Worm (Caenorhabditis elegans) whole organism, late embryonic: ENCODE measurements around the gene srsx-39.

Source experiments
- C38D4.7 ChIP-seq: fragments of 200-800 bp; sonication (Bioruptor generic); optimal IDR thresholded peaks from 2 replicates; lab custom pipeline; 2018; ENCODE audit warnings: mild to moderate bottlenecking, missing genetic modification characterization, moderate library complexity, missing compliant biosample characterization
- K02D7.2 ChIP-seq: sonication (generic microtip); optimal IDR thresholded peaks from 2 replicates; lab custom pipeline; 2017; ENCODE audit warnings: mild to moderate bottlenecking, missing genetic modification characterization, missing compliant biosample characterization
- K09A11.1 ChIP-seq: sonication (generic microtip); optimal IDR thresholded peaks from 2 replicates; lab custom pipeline; 2017; ENCODE audit warnings: antibody characterized with exemption, mild to moderate bottlenecking, missing genetic modification characterization, missing compliant biosample characterization; ENCODE audit not compliant: insufficient read depth
- Y22D7AL.16 ChIP-seq: sonication (generic microtip); optimal IDR thresholded peaks from 2 replicates; lab custom pipeline; 2016; ENCODE audit warnings: missing genetic modification characterization, missing compliant biosample characterization
- ahr-1 ChIP-seq: sonication (generic microtip); optimal IDR thresholded peaks from 2 replicates; lab custom pipeline; 2016; ENCODE audit warnings: missing genetic modification characterization, missing compliant biosample characterization
- ceh-2 ChIP-seq: sonication (generic microtip); optimal IDR thresholded peaks from 2 replicates; lab custom pipeline; 2016; ENCODE audit warnings: missing genotype, missing genetic modification characterization, missing compliant biosample characterization
- ceh-22 ChIP-seq: sonication (generic microtip); optimal IDR thresholded peaks from 2 replicates; lab custom pipeline; 2017; ENCODE audit warnings: missing biosample characterization, missing genetic modification characterization
- ceh-30 ChIP-seq: fragments of 150-350 bp; optimal IDR thresholded peaks from 2 replicates; lab custom pipeline; 2014; ENCODE audit warnings: missing biosample characterization, missing genetic modification characterization
- ceh-31 ChIP-seq: sonication (generic microtip); optimal IDR thresholded peaks from 2 replicates; lab custom pipeline; 2016; ENCODE audit warnings: missing genetic modification characterization, missing compliant biosample characterization
- ceh-45 ChIP-seq: fragments of 200-800 bp; sonication (Bioruptor generic); IDR thresholded peaks from 2 replicates; pipeline ENCODE4 v1.3.6; 2022; ENCODE audit warnings: missing genetic modification reagents, missing genetic modification characterization, missing compliant biosample characterization
- ceh-48 ChIP-seq: sonication (generic microtip); optimal IDR thresholded peaks from 2 replicates; lab custom pipeline; 2016; ENCODE audit warnings: missing genetic modification characterization, inconsistent platforms, missing compliant biosample characterization
- che-1 ChIP-seq: sonication (generic microtip); optimal IDR thresholded peaks from 2 replicates; lab custom pipeline; 2016; ENCODE audit warnings: mild to moderate bottlenecking, missing genetic modification characterization, missing compliant biosample characterization
- dve-1 ChIP-seq: sonication (generic microtip); optimal IDR thresholded peaks from 2 replicates; lab custom pipeline; 2017; ENCODE audit warnings: antibody characterized with exemption, mild to moderate bottlenecking, missing genetic modification characterization, missing compliant biosample characterization
- elt-4 ChIP-seq: sonication (generic microtip); optimal IDR thresholded peaks from 2 replicates; lab custom pipeline; 2016; ENCODE audit warnings: missing genetic modification characterization, missing compliant biosample characterization
- eyg-1 ChIP-seq: sonication (generic microtip); optimal IDR thresholded peaks from 2 replicates; lab custom pipeline; 2016; ENCODE audit warnings: missing genotype, missing genetic modification characterization, missing compliant biosample characterization
- fax-1 ChIP-seq: sonication (generic microtip); optimal IDR thresholded peaks from 2 replicates; lab custom pipeline; 2016; ENCODE audit warnings: missing genotype, missing genetic modification characterization, missing compliant biosample characterization
- fkh-6 ChIP-seq: sonication (generic microtip); optimal IDR thresholded peaks from 2 replicates; lab custom pipeline; 2016; ENCODE audit warnings: missing genetic modification characterization, missing compliant biosample characterization
- gmeb-2 ChIP-seq: sonication (generic microtip); optimal IDR thresholded peaks from 2 replicates; lab custom pipeline; 2016; ENCODE audit warnings: missing genetic modification characterization, inconsistent platforms, missing compliant biosample characterization
- hlh-13 ChIP-seq: fragments of 200-800 bp; sonication (Bioruptor generic); optimal IDR thresholded peaks from 2 replicates; lab custom pipeline; 2018; ENCODE audit warnings: mild to moderate bottlenecking, missing genetic modification characterization, missing compliant biosample characterization
- hlh-30 ChIP-seq: sonication (generic microtip); optimal IDR thresholded peaks from 2 replicates; lab custom pipeline; 2017; ENCODE audit warnings: antibody characterized with exemption, missing genetic modification characterization, missing compliant biosample characterization; ENCODE audit not compliant: insufficient read depth
- hlh-6 ChIP-seq: sonication (generic microtip); optimal IDR thresholded peaks from 2 replicates; lab custom pipeline; 2016; ENCODE audit warnings: missing genotype, missing genetic modification characterization, missing compliant biosample characterization
- mec-3 ChIP-seq: sonication (generic microtip); optimal IDR thresholded peaks from 2 replicates; lab custom pipeline; 2016; ENCODE audit warnings: borderline replicate concordance, missing genetic modification characterization, missing compliant biosample characterization
- nhr-11 ChIP-seq: fragments of 150-350 bp; optimal IDR thresholded peaks from 2 replicates; lab custom pipeline; 2014; ENCODE audit warnings: missing biosample characterization, missing genetic modification characterization
- nhr-232 ChIP-seq: sonication (generic microtip); optimal IDR thresholded peaks from 2 replicates; lab custom pipeline; 2016; ENCODE audit warnings: missing genetic modification characterization, missing compliant biosample characterization
- npax-4 ChIP-seq: sonication (generic microtip); optimal IDR thresholded peaks from 2 replicates; lab custom pipeline; 2016; ENCODE audit warnings: missing genetic modification characterization, missing compliant biosample characterization
- odd-2 ChIP-seq: sonication (generic microtip); optimal IDR thresholded peaks from 2 replicates; lab custom pipeline; 2017; ENCODE audit warnings: antibody characterized with exemption, mild to moderate bottlenecking, missing genetic modification characterization, missing compliant biosample characterization
- pag-3 ChIP-seq: sonication (generic microtip); optimal IDR thresholded peaks from 2 replicates; lab custom pipeline; 2016; ENCODE audit warnings: missing compliant biosample characterization, missing genetic modification characterization, borderline replicate concordance
- pat-9 ChIP-seq: fragments of 200-800 bp; sonication (Bioruptor generic); optimal IDR thresholded peaks from 2 replicates; lab custom pipeline; 2018; ENCODE audit warnings: mild to moderate bottlenecking, missing genetic modification characterization, moderate library complexity, missing compliant biosample characterization
- pax-1 ChIP-seq: fragments of 150-350 bp; optimal IDR thresholded peaks from 2 replicates; lab custom pipeline; 2014; ENCODE audit warnings: missing biosample characterization, missing genetic modification characterization
- pha-2 ChIP-seq: sonication (generic microtip); optimal IDR thresholded peaks from 2 replicates; lab custom pipeline; 2017; ENCODE audit warnings: mild to moderate bottlenecking, missing genetic modification characterization, missing compliant biosample characterization
- pqm-1 ChIP-seq: sonication (generic microtip); optimal IDR thresholded peaks from 2 replicates; lab custom pipeline; 2016; ENCODE audit warnings: missing genetic modification characterization, missing compliant biosample characterization
- pros-1 ChIP-seq: fragments of 150-350 bp; optimal IDR thresholded peaks from 2 replicates; lab custom pipeline; 2014; ENCODE audit warnings: missing biosample characterization, missing genetic modification reagents, missing genetic modification characterization
- rnt-1 ChIP-seq: sonication (generic microtip); optimal IDR thresholded peaks from 2 replicates; lab custom pipeline; 2016; ENCODE audit warnings: missing genetic modification characterization, missing compliant biosample characterization
- sox-2 ChIP-seq: fragments of 200-800 bp; sonication (Bioruptor generic); IDR thresholded peaks from 2 replicates; pipeline ENCODE4 v1.3.6; 2022; ENCODE audit warnings: missing genetic modification reagents, missing genetic modification characterization, missing compliant biosample characterization
- sox-4 ChIP-seq: sonication (generic microtip); optimal IDR thresholded peaks from 2 replicates; lab custom pipeline; 2017; ENCODE audit warnings: mild to moderate bottlenecking, missing genetic modification characterization, inconsistent platforms, missing compliant biosample characterization
- syd-9 ChIP-seq: sonication (generic microtip); optimal IDR thresholded peaks from 2 replicates; lab custom pipeline; 2016; ENCODE audit warnings: mild to moderate bottlenecking, missing genetic modification characterization, moderate library complexity, missing compliant biosample characterization
- unc-42 ChIP-seq: sonication (generic microtip); optimal IDR thresholded peaks from 2 replicates; lab custom pipeline; 2016; ENCODE audit warnings: missing genotype, missing genetic modification characterization, missing compliant biosample characterization
- unc-86 ChIP-seq: sonication (generic microtip); optimal IDR thresholded peaks from 2 replicates; lab custom pipeline; 2016; ENCODE audit warnings: missing genetic modification characterization, missing compliant biosample characterization

Gene srsx-39

ce11 chrV:15235661-15236060 is 20.9 kb downstream of the srsx-39 start, which contains the start of gene nhr-164:
Gene nhr-164 (minus strand): TSS chrV:15235761.
- TF ChIP-seq hlh-6 (tag; lab: Kevin White, UChicago): no peak
- TF ChIP-seq sox-2 (GFP tag; lab: Robert Waterston, UW): no peak
- TF ChIP-seq ceh-31: no peak
- no peak for TF ChIP-seq pat-9 (tag; lab: Kevin White, UChicago)
- TF ChIP-seq K02D7.2: no peak
- TF ChIP-seq unc-86 (tag; lab: Kevin White, UChicago): no peak
- TF ChIP-seq sox-4 (tag; lab: Kevin White, UChicago): no peak
- TF ChIP-seq ceh-22: no peak
- no peak for TF ChIP-seq nhr-232 (tag; lab: Kevin White, UChicago)
- no peak for TF ChIP-seq elt-4 (tag; lab: Kevin White, UChicago)
- TF ChIP-seq syd-9 (tag; lab: Kevin White, UChicago): no peak
- TF ChIP-seq nhr-11 (tag; lab: Kevin White, UChicago): no peak
- no peak for TF ChIP-seq fax-1 (tag; lab: Kevin White, UChicago)
- no peak for TF ChIP-seq ahr-1 (tag; lab: Kevin White, UChicago)
- TF ChIP-seq odd-2 (tag; lab: Kevin White, UChicago): no peak
- TF ChIP-seq pax-1 (tag; lab: Kevin White, UChicago): no peak

- TF ChIP-seq pros-1 (tag; lab: Kevin White, UChicago) (no peak), ceh-30 (tag; lab: Kevin White, UChicago) (no peak), npax-4 (tag; lab: Kevin White, UChicago) (no peak), K09A11.1 (tag; lab: Kevin White, UChicago) (no peak), pha-2 (no peak), hlh-13 (no peak), hlh-30 (tag; lab: Kevin White, UChicago) (no peak), unc-42 (tag; lab: Kevin White, UChicago) (no peak), syd-9 (tag; lab: Kevin White, UChicago) (no peak), C38D4.7 (GFP tag; lab: Kevin White, UChicago) (no peak), ceh-48 (tag; lab: Kevin White, UChicago) (no peak), che-1 (no peak), pag-3 (tag; lab: Kevin White, UChicago) (no peak)
- TF ChIP-seq, all 69 proteins: peak for 0
Observed at ce11 chrV:15232200-15232599, 24.4 kb downstream of the srsx-39 start, which contains the start of gene srw-13. Gene srw-13 (plus strand): TSS chrV:15232500.

- TF ChIP-seq fkh-6 (tag; lab: Kevin White, UChicago): no peak
- TF ChIP-seq Y22D7AL.16 (tag; lab: Kevin White, UChicago): no peak
- TF ChIP-seq pqm-1 (tag; lab: Kevin White, UChicago): no peak
- no peak for TF ChIP-seq dve-1 (tag; lab: Kevin White, UChicago)
- no peak for TF ChIP-seq odd-2 (tag; lab: Kevin White, UChicago)
- TF ChIP-seq eyg-1 (tag; lab: Kevin White, UChicago): no peak
- no peak for TF ChIP-seq syd-9 (tag; lab: Kevin White, UChicago)
- TF ChIP-seq rnt-1 (tag; lab: Kevin White, UChicago): no peak
- TF ChIP-seq unc-42 (tag; lab: Kevin White, UChicago): no peak
- no peak for TF ChIP-seq elt-4 (tag; lab: Kevin White, UChicago)
- TF ChIP-seq ceh-45 (GFP tag; lab: Robert Waterston, UW): no peak
- TF ChIP-seq gmeb-2 (tag; lab: Kevin White, UChicago): no peak
- no peak for TF ChIP-seq ceh-30 (tag; lab: Kevin White, UChicago)
- TF ChIP-seq pat-9 (tag; lab: Kevin White, UChicago): no peak
- TF ChIP-seq hlh-13: no peak
- no peak for TF ChIP-seq ceh-48 (tag; lab: Kevin White, UChicago)
- TF ChIP-seq mec-3 (tag; lab: Kevin White, UChicago): no peak
- TF ChIP-seq ahr-1 (tag; lab: Kevin White, UChicago): no peak
- TF ChIP-seq ceh-2: no peak
Observed at ce11 chrV:15230243-15230642, 26.3 kb downstream of the srsx-39 start, which contains the start of gene srw-15. Gene srw-15 (plus strand): TSS chrV:15230543.
